Worm (Caenorhabditis elegans) whole organism, L4 larva: ENCODE measurements around the gene str-261.

Experiments used
- D1046.2 ChIP-seq: fragments of 200-800 bp; sonication (Bioruptor generic); IDR thresholded peaks from 2 replicates; pipeline ENCODE4 v1.3.6; 2022; ENCODE audit warnings: missing genetic modification characterization, missing compliant biosample characterization
- F10B5.3 ChIP-seq: sonication (generic microtip); optimal IDR thresholded peaks from 2 replicates; lab custom pipeline; 2016; ENCODE audit warnings: mild to moderate bottlenecking, missing genetic modification characterization, missing compliant biosample characterization
- F49E8.2 ChIP-seq: sonication (generic microtip); optimal IDR thresholded peaks from 2 replicates; lab custom pipeline; 2016; ENCODE audit warnings: missing compliant biosample characterization, mild to moderate bottlenecking, missing genetic modification characterization, borderline replicate concordance
- T26A8.4 ChIP-seq: fragments of 200-800 bp; sonication (Bioruptor generic); IDR thresholded peaks from 2 replicates; pipeline ENCODE4 v1.3.6; 2022; ENCODE audit warnings: missing genetic modification characterization, missing compliant biosample characterization
- Y105C5A.15 ChIP-seq: fragments of 200-800 bp; sonication (Bioruptor generic); IDR thresholded peaks from 2 replicates; pipeline ENCODE4 v1.3.6; 2022; ENCODE audit warnings: missing genetic modification characterization, missing compliant biosample characterization
- arid-1 ChIP-seq: fragments of 200-800 bp; sonication (Bioruptor generic); conservative IDR thresholded peaks from 2 replicates; pipeline ENCODE4 v1.3.6; 2022; ENCODE audit warnings: missing genetic modification reagents, missing genetic modification characterization, missing compliant biosample characterization
- attf-4 ChIP-seq: sonication (generic microtip); optimal IDR thresholded peaks from 3 replicates; lab custom pipeline; 2017; ENCODE audit warnings: missing biosample characterization, missing genetic modification characterization
- ceh-20 ChIP-seq: fragments of 200-800 bp; sonication (Bioruptor generic); IDR thresholded peaks from 2 replicates; pipeline ENCODE4 v1.3.6; 2022; ENCODE audit warnings: missing genetic modification reagents, missing genetic modification characterization, missing compliant biosample characterization
- ceh-44 ChIP-seq: fragments of 200-800 bp; sonication (Bioruptor generic); IDR thresholded peaks from 2 replicates; pipeline ENCODE4 v1.3.6; 2022; ENCODE audit warnings: missing genetic modification reagents, missing genetic modification characterization, missing compliant biosample characterization
- ceh-82 ChIP-seq: sonication (generic microtip); optimal IDR thresholded peaks from 2 replicates; lab custom pipeline; 2017; ENCODE audit warnings: missing biosample characterization, missing genetic modification characterization
- ctbp-1 ChIP-seq: fragments of 200-800 bp; sonication (Bioruptor generic); IDR thresholded peaks from 2 replicates; pipeline ENCODE4 v1.3.6; 2022; ENCODE audit warnings: missing genetic modification reagents, missing genetic modification characterization, missing compliant biosample characterization
- daf-16 ChIP-seq, 3 experiments: sonication (generic microtip); optimal IDR thresholded peaks; 2 replicates each; lab custom pipeline; 2016 to 2017; ENCODE audit warnings: missing genetic modification characterization in 3 of 3, missing genetic modification reagents in 3 of 3, mild to moderate bottlenecking in 2 of 3, missing compliant biosample characterization in 2 of 3, missing biosample characterization in 1 of 3, moderate library complexity in 1 of 3
- daf-19 ChIP-seq: fragments of 200-800 bp; sonication (Bioruptor generic); conservative IDR thresholded peaks from 2 replicates; pipeline ENCODE4 v1.3.6; 2022; ENCODE audit warnings: missing genetic modification characterization, missing compliant biosample characterization
- dmd-9 ChIP-seq: fragments of 200-800 bp; sonication (Bioruptor generic); IDR thresholded peaks from 2 replicates; pipeline ENCODE4 v1.3.6; 2022; ENCODE audit warnings: missing genetic modification reagents, missing genetic modification characterization, missing compliant biosample characterization
- dpl-1 ChIP-seq: fragments of 150-350 bp; optimal IDR thresholded peaks from 2 replicates; lab custom pipeline; 2014; ENCODE audit warnings: missing biosample characterization, missing genetic modification reagents, missing genetic modification characterization
- duxl-1 ChIP-seq: sonication (generic microtip); optimal IDR thresholded peaks from 2 replicates; lab custom pipeline; 2016; ENCODE audit warnings: mild to moderate bottlenecking, missing genetic modification characterization, moderate library complexity, missing compliant biosample characterization; ENCODE audit not compliant: poor library complexity
- dve-1 ChIP-seq: sonication (generic microtip); optimal IDR thresholded peaks from 2 replicates; lab custom pipeline; 2017; ENCODE audit warnings: antibody characterized with exemption, mild to moderate bottlenecking, missing genetic modification characterization, missing compliant biosample characterization; ENCODE audit not compliant: insufficient read depth
- egl-27 ChIP-seq: sonication (generic microtip); optimal IDR thresholded peaks from 3 replicates; lab custom pipeline; 2017; ENCODE audit warnings: missing biosample characterization, missing genetic modification reagents, missing genetic modification characterization
- egl-43 ChIP-seq: fragments of 200-800 bp; sonication (Bioruptor generic); IDR thresholded peaks from 2 replicates; pipeline ENCODE4 v1.3.6; 2022; ENCODE audit warnings: missing genetic modification reagents, missing genetic modification characterization, missing compliant biosample characterization
- fkh-10 ChIP-seq: fragments of 150-350 bp; optimal IDR thresholded peaks from 2 replicates; lab custom pipeline; 2014; ENCODE audit warnings: missing biosample characterization, missing genetic modification reagents, missing genetic modification characterization
- hlh-11 ChIP-seq: fragments of 200-800 bp; sonication (Bioruptor generic); optimal IDR thresholded peaks from 2 replicates; lab custom pipeline; 2018; ENCODE audit warnings: mild to moderate bottlenecking, missing genetic modification characterization, missing compliant biosample characterization
- hmg-1.1 ChIP-seq: fragments of 200-800 bp; sonication (Bioruptor generic); IDR thresholded peaks from 2 replicates; pipeline ENCODE4 v1.3.6; 2022; ENCODE audit warnings: missing genetic modification reagents, missing genetic modification characterization, missing compliant biosample characterization
- jun-1 ChIP-seq: fragments of 150-350 bp; optimal IDR thresholded peaks from 2 replicates; lab custom pipeline; 2014; ENCODE audit warnings: missing biosample characterization, missing genetic modification reagents, missing genetic modification characterization
- lin-1 ChIP-seq: fragments of 200-800 bp; sonication (Bioruptor generic); IDR thresholded peaks from 2 replicates; pipeline ENCODE4 v1.3.6; 2022; ENCODE audit warnings: missing genetic modification reagents, missing genetic modification characterization, missing compliant biosample characterization
- lin-38 ChIP-seq: fragments of 200-800 bp; sonication (Bioruptor generic); IDR thresholded peaks from 2 replicates; pipeline ENCODE4 v1.3.6; 2022; ENCODE audit warnings: missing genetic modification reagents, missing genetic modification characterization, missing compliant biosample characterization
- lsy-2 ChIP-seq, 2 experiments: fragments of 150-350 bp in 1 of 2; sonication (generic microtip) in 1 of 2; optimal IDR thresholded peaks; 2 replicates each; lab custom pipeline; 2014 to 2017; ENCODE audit warnings: missing biosample characterization in 2 of 2, missing genetic modification characterization in 2 of 2
- mep-1 ChIP-seq: fragments of 150-350 bp; sonication (generic microtip); optimal IDR thresholded peaks from 3 replicates; lab custom pipeline; 2014; ENCODE audit warnings: missing biosample characterization, missing genetic modification characterization
- mes-2 ChIP-seq: sonication (generic microtip); optimal IDR thresholded peaks from 2 replicates; lab custom pipeline; 2016; ENCODE audit warnings: missing genotype, mild to moderate bottlenecking, missing genetic modification characterization, missing compliant biosample characterization; ENCODE audit not compliant: poor library complexity, severe bottlenecking
- nhr-11 ChIP-seq: fragments of 150-350 bp; optimal IDR thresholded peaks from 2 replicates; lab custom pipeline; 2014; ENCODE audit warnings: missing biosample characterization, missing genetic modification characterization
- nhr-28 ChIP-seq: fragments of 150-350 bp; optimal IDR thresholded peaks from 2 replicates; lab custom pipeline; 2014; ENCODE audit warnings: missing biosample characterization, missing genetic modification characterization
- nhr-41 ChIP-seq: fragments of 200-800 bp; sonication (Bioruptor generic); IDR thresholded peaks from 2 replicates; pipeline ENCODE4 v1.3.6; 2022; ENCODE audit warnings: missing genetic modification reagents, missing genetic modification characterization, missing compliant biosample characterization
- nhr-76 ChIP-seq: fragments of 150-350 bp; optimal IDR thresholded peaks from 2 replicates; lab custom pipeline; 2014; ENCODE audit warnings: missing biosample characterization, missing genetic modification characterization
- nhr-77 ChIP-seq: fragments of 150-350 bp; optimal IDR thresholded peaks from 2 replicates; lab custom pipeline; 2014; ENCODE audit warnings: missing biosample characterization, missing genetic modification characterization
- pha-4 ChIP-seq, 2 experiments: fragments of 150-350 bp in 1 of 2; fragments of 200-800 bp in 1 of 2; sonication (Bioruptor generic) in 1 of 2; IDR thresholded peaks in 1 of 2; optimal IDR thresholded peaks in 1 of 2; 2 replicates each; pipeline versions ENCODE4 v1.3.6 to Lab custom; 2014 to 2022; ENCODE audit warnings: missing genetic modification characterization in 2 of 2, missing genetic modification reagents in 2 of 2, missing biosample characterization in 1 of 2, missing compliant biosample characterization in 1 of 2
- rbr-2 ChIP-seq: sonication (generic microtip); optimal IDR thresholded peaks from 2 replicates; lab custom pipeline; 2016; ENCODE audit warnings: missing genotype, missing genetic modification characterization, missing compliant biosample characterization
- snpc-1.2 ChIP-seq: fragments of 200-800 bp; sonication (Bioruptor generic); IDR thresholded peaks from 2 replicates; pipeline ENCODE4 v1.3.6; 2022; ENCODE audit warnings: missing genetic modification reagents, missing genetic modification characterization, missing compliant biosample characterization
- snpc-4 ChIP-seq: fragments of 150-350 bp; optimal IDR thresholded peaks from 2 replicates; lab custom pipeline; 2014; ENCODE audit warnings: missing biosample characterization, missing genetic modification characterization
- tra-1 ChIP-seq: fragments of 200-800 bp; sonication (Bioruptor generic); IDR thresholded peaks from 2 replicates; pipeline ENCODE4 v1.3.6; 2022; ENCODE audit warnings: missing genetic modification reagents, missing genetic modification characterization, missing compliant biosample characterization
- unc-130 ChIP-seq: sonication (generic microtip); optimal IDR thresholded peaks from 2 replicates; lab custom pipeline; 2016; ENCODE audit warnings: missing genetic modification reagents, missing genetic modification characterization, missing compliant biosample characterization
- unc-62 ChIP-seq, 3 experiments: fragments of 150-350 bp in 1 of 3; sonication (generic microtip); optimal IDR thresholded peaks in 2 of 3; peaks in 1 of 3; 1 replicate in 1 of 3; 2 replicates in 2 of 3; lab custom pipeline; 2014 to 2017; ENCODE audit warnings: missing biosample characterization in 3 of 3, missing genetic modification characterization in 3 of 3, missing genetic modification reagents in 3 of 3, missing genotype in 1 of 3
- vab-7 ChIP-seq: fragments of 200-800 bp; sonication (Bioruptor generic); IDR thresholded peaks from 2 replicates; pipeline ENCODE4 v1.3.6; 2022; ENCODE audit warnings: missing genetic modification reagents, missing genetic modification characterization, missing compliant biosample characterization
- zfp-2 ChIP-seq: sonication (generic microtip); optimal IDR thresholded peaks from 2 replicates; lab custom pipeline; 2016; ENCODE audit warnings: mild to moderate bottlenecking, missing genetic modification characterization, missing compliant biosample characterization
- zfp-3 ChIP-seq: fragments of 200-800 bp; sonication (Bioruptor generic); conservative IDR thresholded peaks from 2 replicates; pipeline ENCODE4 v1.3.6; 2022; ENCODE audit warnings: missing genetic modification reagents, missing genetic modification characterization, missing compliant biosample characterization

Gene str-261

DNA sequence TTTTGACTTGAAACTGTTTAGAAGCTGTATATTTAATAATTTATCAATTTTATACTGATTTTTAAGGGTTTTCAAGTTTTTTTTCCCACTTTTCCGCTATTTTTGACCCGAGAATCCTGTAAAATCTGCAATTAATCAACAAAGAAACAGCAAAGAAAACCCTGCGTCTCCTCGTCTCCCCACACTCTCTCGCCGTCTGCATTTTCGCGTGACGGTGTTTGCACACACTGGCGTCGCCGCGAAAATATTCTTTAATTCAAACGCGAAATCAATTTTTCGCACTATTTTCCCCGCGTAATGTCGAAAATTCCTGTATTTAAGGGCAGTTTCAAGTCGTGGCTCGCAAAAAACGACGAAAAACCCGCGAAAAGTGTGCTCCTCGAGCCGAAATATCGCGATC lies 11.1 kb upstream of the str-261 start, which contains the start of gene rsa-2:
TSS of gene rsa-2 (plus strand) at position 221 of the 400 bp plus-strand sequence.
- TF ChIP-seq rbr-2 (tag; lab: Kevin White, UChicago) (peak; percentile 28), lin-38 (GFP tag; lab: Robert Waterston, UW) (peak; percentile 64), ceh-44 (GFP tag; lab: Robert Waterston, UW) (no peak), unc-62 (GFP tag; optimal IDR thresholded peaks at IDR 0.05 in 1 of 2; lab: Kevin White, UChicago) (peak in 1 of 2 experiments; percentile 86), unc-62 (tag; optimal IDR thresholded peaks at IDR 0.05; lab: Kevin White, UChicago) (no peak), mep-1 (tag; lab: Kevin White, UChicago) (peak; percentile 17), duxl-1 (tag; lab: Kevin White, UChicago) (peak; percentile 32), unc-130 (GFP tag; lab: Kevin White, UChicago) (peak; percentile 22), ctbp-1 (GFP tag; lab: Robert Waterston, UW) (peak; percentile 12; the same call in 1 of the 2 replicates), arid-1 (GFP tag; lab: Robert Waterston, UW) (peak; percentile 60; the same call in 1 of the 2 replicates), egl-27 (tag; lab: Kevin White, UChicago) (no peak), nhr-11 (tag; lab: Kevin White, UChicago) (peak; percentile 13), lsy-2 (tag; optimal IDR thresholded peaks at IDR 0.05; lab: Kevin White, UChicago) (peak in 1 of 2 experiments; percentile 47), zfp-2 (no peak), hlh-11 (peak; percentile 15), pha-4 (GFP tag; IDR thresholded peaks at IDR 0.05; lab: Robert Waterston, UW) (peak; percentile 35), pha-4 (tag; optimal IDR thresholded peaks at IDR 0.05; lab: Kevin White, UChicago) (no peak), vab-7 (GFP tag; lab: Robert Waterston, UW) (0 out of 2 replicates have a peak, but pooled peaks have one; percentile 33), snpc-4 (tag; lab: Kevin White, UChicago) (no peak), hmg-1.1 (GFP tag; lab: Robert Waterston, UW) (peak; percentile 53; the same call in 1 of the 2 replicates), zfp-3 (GFP tag; lab: Robert Waterston, UW) (0 out of 2 replicates have a peak, but pooled peaks have one; percentile 52), tra-1 (GFP tag; lab: Robert Waterston, UW) (0 out of 2 replicates have a peak, but pooled peaks have one; percentile 13), fkh-10 (GFP tag; lab: Kevin White, UChicago) (no peak), dve-1 (tag; lab: Kevin White, UChicago) (peak; percentile 4), F10B5.3 (tag; lab: Kevin White, UChicago) (no peak), D1046.2 (GFP tag; lab: Robert Waterston, UW) (no peak), dpl-1 (GFP tag; lab: Kevin White, UChicago) (peak; percentile 91), Y105C5A.15 (GFP tag; lab: Robert Waterston, UW) (0 out of 2 replicates have a peak, but pooled peaks have one; percentile 18), daf-16 (GFP tag; optimal IDR thresholded peaks at IDR 0.05; lab: Kevin White, UChicago) (no peak), daf-16 (tag; optimal IDR thresholded peaks at IDR 0.05; lab: Kevin White, UChicago) (peak; percentile 35), lin-1 (no peak), nhr-28 (tag; lab: Kevin White, UChicago) (no peak), T26A8.4 (GFP tag; lab: Robert Waterston, UW) (peak; percentile 42; the same call in 1 of the 2 replicates), nhr-76 (tag; lab: Kevin White, UChicago) (no peak), snpc-1.2 (no peak), nhr-77 (no peak), mes-2 (tag; lab: Kevin White, UChicago) (peak; percentile 76)

DNA sequence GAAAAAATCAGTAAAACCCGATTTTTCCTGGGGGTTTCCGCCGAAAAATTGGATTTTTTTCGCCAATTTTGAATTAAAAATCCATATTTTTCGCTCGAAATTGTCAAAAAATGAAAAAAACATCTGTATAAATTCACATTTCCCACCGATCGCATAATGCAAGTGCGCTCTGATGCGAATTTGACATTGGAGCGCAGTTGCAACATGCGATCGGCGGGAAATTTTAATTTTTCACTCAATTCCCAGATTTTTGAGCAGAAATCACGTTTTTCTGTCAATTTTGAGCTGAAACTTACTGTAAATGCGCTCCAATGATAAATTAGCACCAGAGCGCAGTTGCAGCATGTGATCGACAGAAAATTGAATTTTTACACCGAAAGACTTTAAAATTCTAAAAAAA lies 9.7 kb upstream of the str-261 start:
- TF ChIP-seq unc-130 (GFP tag; lab: Kevin White, UChicago) (no peak), jun-1 (no peak), egl-43 (GFP tag; lab: Robert Waterston, UW) (no peak), dmd-9 (GFP tag; lab: Robert Waterston, UW) (no peak), daf-19 (no peak), nhr-76 (tag; lab: Kevin White, UChicago) (no peak), ceh-82 (tag; lab: Kevin White, UChicago) (no peak), lin-38 (GFP tag; lab: Robert Waterston, UW) (peak; percentile 78), attf-4 (tag; lab: Kevin White, UChicago) (no peak), ceh-20 (GFP tag; lab: Robert Waterston, UW) (no peak), nhr-41 (GFP tag; lab: Robert Waterston, UW) (no peak), fkh-10 (GFP tag; lab: Kevin White, UChicago) (no peak), F49E8.2 (tag; lab: Kevin White, UChicago) (peak; percentile 3), D1046.2 (GFP tag; lab: Robert Waterston, UW) (no peak), nhr-11 (tag; lab: Kevin White, UChicago) (no peak)
